Fruit fly (Drosophila melanogaster) whole organism, embryonic: ENCODE measurements around the gene D1.

Experiments
- BEAF-32 ChIP-seq: fragments of 200-800 bp; sonication (Bioruptor generic); optimal IDR thresholded peaks from 3 replicates; lab custom pipeline; 2017; ENCODE audit warnings: missing biosample characterization, missing genetic modification characterization, mild to moderate bottlenecking, moderate library complexity, missing genetic modification reagents
- CG10267 ChIP-seq: fragments of 200-800 bp; sonication (Bioruptor generic); optimal IDR thresholded peaks from 2 replicates; lab custom pipeline; 2018; ENCODE audit warnings: missing biosample characterization, mild to moderate bottlenecking, missing genetic modification characterization, moderate library complexity
- CG11093 ChIP-seq: fragments of 200-800 bp; sonication (Bioruptor generic); IDR thresholded peaks from 3 replicates; pipeline ENCODE4 v1.3.6; 2022; ENCODE audit warnings: missing biosample characterization, missing genetic modification characterization
- CG11723 ChIP-seq: fragments of 200-800 bp; sonication (Bioruptor generic); optimal IDR thresholded peaks from 2 replicates; lab custom pipeline; 2017; ENCODE audit warnings: missing biosample characterization, mild to moderate bottlenecking, missing genetic modification characterization
- CG12104 ChIP-seq: fragments of 200-800 bp; sonication (Bioruptor generic); optimal IDR thresholded peaks from 3 replicates; lab custom pipeline; 2016; ENCODE audit warnings: missing biosample characterization, missing genetic modification characterization
- CG13287 ChIP-seq: fragments of 200-800 bp; sonication (Bioruptor generic); IDR thresholded peaks from 2 replicates; pipeline ENCODE4 v1.3.6; 2022; ENCODE audit warnings: missing biosample characterization, missing genetic modification characterization; ENCODE audit not compliant: partially characterized antibody
- CG14667 ChIP-seq: fragments of 200-800 bp; sonication (Bioruptor generic); IDR thresholded peaks from 2 replicates; pipeline ENCODE4 v1.3.6; 2022; ENCODE audit warnings: missing biosample characterization, missing genetic modification characterization
- CG14860 ChIP-seq: fragments of 200-800 bp; sonication (Bioruptor generic); IDR thresholded peaks from 3 replicates; pipeline ENCODE4 v1.3.6; 2022; ENCODE audit warnings: missing biosample characterization, missing genetic modification characterization; ENCODE audit not compliant: partially characterized antibody
- CG17328 ChIP-seq: fragments of 200-800 bp; sonication (Bioruptor generic); IDR thresholded peaks from 2 replicates; pipeline ENCODE4 v1.3.6; 2022; ENCODE audit warnings: missing biosample characterization, missing genetic modification characterization
- CG18476 ChIP-seq: fragments of 200-800 bp; sonication (Bioruptor generic); optimal IDR thresholded peaks from 2 replicates; lab custom pipeline; 2016; ENCODE audit warnings: missing biosample characterization, mild to moderate bottlenecking, missing genetic modification characterization
- CG2116 ChIP-seq: fragments of 200-800 bp; sonication (Bioruptor generic); optimal IDR thresholded peaks from 3 replicates; lab custom pipeline; 2018; ENCODE audit warnings: missing biosample characterization, mild to moderate bottlenecking, missing genetic modification characterization
- CG30403 ChIP-seq: fragments of 200-800 bp; sonication (Bioruptor generic); optimal IDR thresholded peaks from 3 replicates; lab custom pipeline; 2016; ENCODE audit warnings: missing biosample characterization, missing genetic modification characterization
- CG4328 ChIP-seq: fragments of 200-800 bp; sonication (Bioruptor generic); optimal IDR thresholded peaks from 3 replicates; lab custom pipeline; 2017; ENCODE audit warnings: missing biosample characterization, missing genetic modification reagents, missing genetic modification characterization
- CG4730 ChIP-seq: fragments of 200-800 bp; sonication (Bioruptor generic); IDR thresholded peaks from 2 replicates; pipeline ENCODE4 v1.3.6; 2022; ENCODE audit warnings: missing biosample characterization, missing genetic modification characterization
- CG5953 ChIP-seq: fragments of 200-800 bp; sonication (Bioruptor generic); IDR thresholded peaks from 2 replicates; pipeline ENCODE4 v1.3.6; 2022; ENCODE audit warnings: missing biosample characterization, missing genetic modification characterization
- CG7963 ChIP-seq: fragments of 200-800 bp; sonication (Bioruptor generic); IDR thresholded peaks from 3 replicates; pipeline ENCODE4 v1.3.6; 2022; ENCODE audit warnings: missing biosample characterization, missing genetic modification characterization; ENCODE audit not compliant: partially characterized antibody
- CG8290 ChIP-seq, 3 experiments: fragments of 200-800 bp; sonication (Bioruptor generic); optimal IDR thresholded peaks; 2 replicates each; lab custom pipeline; 2016 to 2019; ENCODE audit warnings: missing biosample characterization in 3 of 3, missing genetic modification characterization in 3 of 3, mild to moderate bottlenecking in 2 of 3, moderate library complexity in 1 of 3
- CTCF ChIP-seq: fragments of 200-800 bp; sonication (Bioruptor generic); optimal IDR thresholded peaks from 2 replicates; lab custom pipeline; 2017; ENCODE audit warnings: missing biosample characterization, mild to moderate bottlenecking, missing genetic modification characterization, moderate library complexity
- Dfd ChIP-seq, 2 experiments: fragments of >200 bp; optimal IDR thresholded peaks; 2 replicates each; lab custom pipeline; 2017; ENCODE audit warnings: missing biosample characterization in 2 of 2, missing genetic modification characterization in 2 of 2
- Doc3 ChIP-seq: fragments of 200-800 bp; sonication (Bioruptor generic); IDR thresholded peaks from 3 replicates; pipeline ENCODE4 v1.3.6; 2022; ENCODE audit warnings: missing biosample characterization, missing genetic modification characterization; ENCODE audit not compliant: partially characterized antibody
- Dp ChIP-seq: fragments of 200-800 bp; sonication (Bioruptor generic); optimal IDR thresholded peaks from 2 replicates; lab custom pipeline; 2018; ENCODE audit warnings: missing biosample characterization, mild to moderate bottlenecking, missing genetic modification characterization, moderate library complexity
- Dref ChIP-seq: fragments of 200-800 bp; sonication (Bioruptor generic); IDR thresholded peaks from 2 replicates; pipeline ENCODE4 v1.3.6; 2022; ENCODE audit warnings: missing biosample characterization, missing genetic modification characterization
- Eip74EF ChIP-seq, 2 experiments: fragments of 200-800 bp in 1 of 2; fragments of >200 bp in 1 of 2; sonication (Bioruptor generic) in 1 of 2; optimal IDR thresholded peaks; 2 replicates each; lab custom pipeline; 2017 to 2019; ENCODE audit warnings: missing biosample characterization in 2 of 2, missing genetic modification characterization in 2 of 2, mild to moderate bottlenecking in 1 of 2, moderate library complexity in 1 of 2
- Elba2 ChIP-seq: fragments of 200-800 bp; sonication (Bioruptor generic); optimal IDR thresholded peaks from 3 replicates; lab custom pipeline; 2016; ENCODE audit warnings: missing biosample characterization, missing genetic modification characterization
- HmgZ ChIP-seq: fragments of 200-800 bp; sonication (Bioruptor generic); optimal IDR thresholded peaks from 2 replicates; lab custom pipeline; 2018; ENCODE audit warnings: missing biosample characterization, mild to moderate bottlenecking, missing genetic modification characterization
- MESR4 ChIP-seq: fragments of 200-800 bp; sonication (Bioruptor generic); optimal IDR thresholded peaks from 2 replicates; lab custom pipeline; 2018; ENCODE audit warnings: missing biosample characterization, mild to moderate bottlenecking, missing genetic modification characterization, moderate library complexity
- Med ChIP-seq: fragments of 200-800 bp; sonication (Bioruptor generic); peaks from one replicate; lab custom pipeline; 2016; ENCODE audit warnings: missing biosample characterization, missing genetic modification characterization, mild to moderate bottlenecking, inconsistent platforms, moderate library complexity
- Optix ChIP-seq: fragments of 200-800 bp; sonication (Bioruptor generic); IDR thresholded peaks from 3 replicates; pipeline ENCODE4 v1.3.6; 2022; ENCODE audit warnings: missing biosample characterization, missing genetic modification characterization
- Scr ChIP-seq: fragments of 200-800 bp; sonication (Bioruptor generic); IDR thresholded peaks from 2 replicates; pipeline ENCODE4 v1.3.6; 2022; ENCODE audit warnings: missing biosample characterization, missing genetic modification characterization; ENCODE audit not compliant: partially characterized antibody
- btn ChIP-seq: fragments of 200-800 bp; sonication (Bioruptor generic); optimal IDR thresholded peaks from 2 replicates; lab custom pipeline; 2016; ENCODE audit warnings: missing biosample characterization, missing genetic modification characterization
- chinmo ChIP-seq: fragments of 200-800 bp; sonication (Bioruptor generic); IDR thresholded peaks from 4 replicates; pipeline ENCODE4 v1.3.6; 2022; ENCODE audit warnings: missing biosample characterization, missing genetic modification characterization; ENCODE audit not compliant: partially characterized antibody
- chm ChIP-seq: fragments of 200-800 bp; sonication (Bioruptor generic); IDR thresholded peaks from 2 replicates; pipeline ENCODE4 v1.3.6; 2022; ENCODE audit warnings: missing biosample characterization, missing genetic modification characterization
- cwo ChIP-seq: fragments of 200-800 bp; sonication (Bioruptor generic); optimal IDR thresholded peaks from 3 replicates; lab custom pipeline; 2017; ENCODE audit warnings: missing biosample characterization, missing genetic modification characterization, mild to moderate bottlenecking, moderate library complexity, missing genetic modification reagents
- danr ChIP-seq: fragments of 200-800 bp; sonication (Bioruptor generic); IDR thresholded peaks from 2 replicates; pipeline ENCODE4 v1.3.6; 2022; ENCODE audit warnings: missing biosample characterization, missing genetic modification characterization
- dati ChIP-seq: fragments of 200-800 bp; sonication (Bioruptor generic); IDR thresholded peaks from 2 replicates; pipeline ENCODE4 v1.3.6; 2022; ENCODE audit warnings: missing biosample characterization, missing genetic modification characterization
- dmrt99B ChIP-seq: fragments of 200-800 bp; sonication (Bioruptor generic); optimal IDR thresholded peaks from 2 replicates; lab custom pipeline; 2018; ENCODE audit warnings: missing biosample characterization, mild to moderate bottlenecking, missing genetic modification characterization, moderate library complexity
- dpn ChIP-seq, 2 experiments: fragments of 200-800 bp; sonication (Bioruptor generic); optimal IDR thresholded peaks; 3 replicates each; lab custom pipeline; 2016; ENCODE audit warnings: missing biosample characterization in 2 of 2, missing genetic modification characterization in 2 of 2
- hkb ChIP-seq, 2 experiments: fragments of 200-800 bp in 1 of 2; fragments of >200 bp in 1 of 2; sonication (Bioruptor generic) in 1 of 2; IDR thresholded peaks in 1 of 2; optimal IDR thresholded peaks in 1 of 2; 2 replicates each; pipeline versions ENCODE4 v1.3.6 to Lab custom; 2017 to 2022; ENCODE audit warnings: missing biosample characterization in 1 of 2, missing genetic modification characterization in 1 of 2
- inv ChIP-seq: fragments of 200-800 bp; sonication (Bioruptor generic); IDR thresholded peaks from 2 replicates; pipeline ENCODE4 v1.3.6; 2022; ENCODE audit warnings: missing biosample characterization, missing genetic modification characterization; ENCODE audit not compliant: partially characterized antibody
- knrl ChIP-seq: fragments of 200-800 bp; sonication (Bioruptor generic); IDR thresholded peaks from 3 replicates; pipeline ENCODE4 v1.3.6; 2022; ENCODE audit warnings: missing biosample characterization, missing genetic modification characterization; ENCODE audit not compliant: partially characterized antibody
- lov ChIP-seq, 2 experiments: fragments of 200-800 bp in 1 of 2; fragments of >200 bp in 1 of 2; sonication (Bioruptor generic) in 1 of 2; IDR thresholded peaks in 1 of 2; optimal IDR thresholded peaks in 1 of 2; 2 replicates in 1 of 2; 3 replicates in 1 of 2; pipeline versions ENCODE4 v1.3.6 to Lab custom; 2017 to 2022; ENCODE audit warnings: missing biosample characterization in 1 of 2, missing genetic modification characterization in 1 of 2
- sens ChIP-seq: fragments of 200-800 bp; sonication (Bioruptor generic); peaks from one replicate; lab custom pipeline; 2016; ENCODE audit warnings: missing biosample characterization, missing genetic modification characterization
- slou ChIP-seq: fragments of 200-800 bp; sonication (Bioruptor generic); optimal IDR thresholded peaks from 3 replicates; lab custom pipeline; 2016; ENCODE audit warnings: missing biosample characterization, missing genetic modification characterization
- unc-4 ChIP-seq: fragments of 200-800 bp; sonication (Bioruptor generic); IDR thresholded peaks from 2 replicates; pipeline ENCODE4 v1.3.6; 2022; ENCODE audit warnings: missing biosample characterization, missing genetic modification characterization; ENCODE audit not compliant: partially characterized antibody
- vvl ChIP-seq: fragments of 200-800 bp; sonication (Bioruptor generic); IDR thresholded peaks from 2 replicates; pipeline ENCODE4 v1.3.6; 2022; ENCODE audit warnings: missing biosample characterization, missing genetic modification characterization
- zen2 ChIP-seq: fragments of 200-800 bp; sonication (Bioruptor generic); IDR thresholded peaks from 3 replicates; pipeline ENCODE4 v1.3.6; 2022; ENCODE audit warnings: missing biosample characterization, missing genetic modification characterization; ENCODE audit not compliant: partially characterized antibody

Gene D1

DNA sequence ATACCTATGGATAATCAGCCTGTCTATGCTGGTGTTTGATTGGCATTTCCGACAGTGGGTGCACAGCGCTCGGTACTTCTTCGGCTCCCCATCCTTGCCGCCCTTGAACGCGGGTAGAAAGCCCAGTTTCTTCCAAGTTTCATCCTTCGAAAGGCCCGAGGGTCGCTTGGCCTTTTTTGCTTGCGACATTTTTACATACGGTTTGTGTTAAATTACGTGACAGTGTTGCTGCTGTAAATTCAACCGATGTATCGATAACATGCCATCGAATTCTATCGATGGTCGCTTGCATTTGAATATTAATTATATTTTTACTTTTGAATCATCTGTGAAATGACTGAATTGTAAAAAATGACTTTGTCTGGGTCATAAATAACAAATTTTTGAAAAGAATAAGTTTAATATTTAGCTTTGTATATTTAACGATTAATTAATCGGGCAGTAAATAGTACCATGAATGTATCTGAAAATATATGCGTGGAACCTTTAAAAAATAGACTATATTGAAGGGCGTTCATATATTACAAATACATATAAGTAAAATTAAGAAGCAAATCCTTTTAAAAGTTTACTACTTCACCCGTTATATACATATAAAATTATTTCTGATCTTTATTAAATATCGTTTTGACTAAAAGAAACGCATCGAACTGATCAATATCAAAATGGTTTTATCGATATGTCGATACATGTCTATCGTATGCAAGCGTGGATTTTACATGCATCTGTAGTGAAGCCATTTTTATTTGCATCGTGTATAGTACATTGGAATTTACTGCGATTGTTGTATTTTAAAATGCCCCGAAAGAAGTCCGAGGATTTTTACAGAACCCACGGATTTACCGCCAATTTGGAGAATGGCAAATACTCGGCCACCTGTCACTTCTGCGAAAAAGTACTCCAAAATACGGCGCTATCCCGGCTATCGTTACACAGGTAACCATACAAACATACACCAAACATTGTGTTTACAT, 18.1 kb upstream of the D1 start, which contains the start of the genes Ibf2 and Ibf1:
Ibf2 (minus strand) TSS at position 250 of the 974 bp plus-strand sequence.
Ibf1 (plus strand) TSS at position 713 of the 974 bp plus-strand sequence.
- TF ChIP-seq lov (optimal IDR thresholded peaks at IDR 0.05; lab: Kevin White, UChicago): no peak
- TF ChIP-seq lov (GFP tag; IDR thresholded peaks at IDR 0.05; lab: Robert Waterston, UW): no peak
- TF ChIP-seq CG11723 (GFP tag; lab: Kevin White, UChicago): no peak
- peak; percentile 25 for TF ChIP-seq hkb (optimal IDR thresholded peaks at IDR 0.05; lab: Kevin White, UChicago)
- TF ChIP-seq hkb (GFP tag; IDR thresholded peaks at IDR 0.05; lab: Robert Waterston, UW): no peak
- peak; percentile 85 for TF ChIP-seq Scr (GFP tag; lab: Robert Waterston, UW)
- peak; percentile 84 for TF ChIP-seq Dref (GFP tag; lab: Robert Waterston, UW)
- TF ChIP-seq CG7963 (GFP tag; lab: Robert Waterston, UW): peak; percentile 84
- TF ChIP-seq knrl: peak; percentile 80
- TF ChIP-seq dati: no peak
- TF ChIP-seq inv (GFP tag; lab: Robert Waterston, UW): peak; percentile 76
- no peak for TF ChIP-seq slou (GFP tag; lab: Kevin White, UChicago)
- TF ChIP-seq chinmo (GFP tag; lab: Robert Waterston, UW): peak; percentile 61; the same call in 2 of the 4 replicates
- TF ChIP-seq dpn (GFP tag; optimal IDR thresholded peaks at IDR 0.05; lab: Kevin White, UChicago): no peak
- TF ChIP-seq Elba2 (GFP tag; lab: Kevin White, UChicago): no peak
- peak; percentile 63 for TF ChIP-seq CTCF (GFP tag; lab: Kevin White, UChicago)
- no peak for TF ChIP-seq Dfd (GFP tag; optimal IDR thresholded peaks at IDR 0.05; lab: Kevin White, UChicago)
- TF ChIP-seq CG11093 (GFP tag; lab: Robert Waterston, UW): no peak
- TF ChIP-seq unc-4 (GFP tag; lab: Robert Waterston, UW): peak; percentile 79
- TF ChIP-seq CG10267 (tag; lab: Kevin White, UChicago): peak; percentile 5
- TF ChIP-seq BEAF-32 (GFP tag; lab: Kevin White, UChicago): peak; percentile 81
- TF ChIP-seq Dp (GFP tag; lab: Kevin White, UChicago): peak; percentile 63
- TF ChIP-seq btn: no peak
- peak; percentile 35; the same call in 1 of the 2 replicates for TF ChIP-seq vvl (GFP tag; lab: Robert Waterston, UW)
- TF ChIP-seq CG30403 (GFP tag; lab: Kevin White, UChicago): no peak
- TF ChIP-seq zen2 (GFP tag; lab: Robert Waterston, UW): peak; percentile 45; the same call in 2 of the 3 replicates
- TF ChIP-seq CG2116 (GFP tag; lab: Kevin White, UChicago): peak; percentile 97
- peak; percentile 75 for TF ChIP-seq CG14860 (GFP tag; lab: Robert Waterston, UW)
- TF ChIP-seq sens (GFP tag; lab: Kevin White, UChicago): peak; percentile 56
- peak; percentile 16 for TF ChIP-seq HmgZ (tag; lab: Kevin White, UChicago)
- peak; percentile 77 for TF ChIP-seq CG13287 (GFP tag; lab: Robert Waterston, UW)
- TF ChIP-seq dmrt99B (tag; lab: Kevin White, UChicago): no peak
- no peak for TF ChIP-seq cwo
- no peak for TF ChIP-seq Eip74EF (GFP tag; optimal IDR thresholded peaks at IDR 0.05; lab: Kevin White, UChicago)
- no peak for TF ChIP-seq CG5953
- no peak for TF ChIP-seq CG17328 (GFP tag; lab: Robert Waterston, UW)
- peak; percentile 86 for TF ChIP-seq CG18476
- TF ChIP-seq chm (GFP tag; lab: Robert Waterston, UW): no peak
- no peak for TF ChIP-seq CG4730 (GFP tag; lab: Robert Waterston, UW)
- TF ChIP-seq CG14667: no peak
- peak; percentile 22 for TF ChIP-seq Med
- TF ChIP-seq Optix (GFP tag; lab: Robert Waterston, UW): no peak
- no peak for TF ChIP-seq danr
- TF ChIP-seq CG12104 (GFP tag; lab: Kevin White, UChicago): no peak
- TF ChIP-seq MESR4 (GFP tag; lab: Kevin White, UChicago): peak; percentile 59
- TF ChIP-seq CG4328: no peak
- TF ChIP-seq CG8290 (GFP tag; optimal IDR thresholded peaks at IDR 0.05; lab: Kevin White, UChicago): peak; percentile 90
- TF ChIP-seq CG8290 (tag; optimal IDR thresholded peaks at IDR 0.05; lab: Kevin White, UChicago): peak; percentile 66 to 86
- peak; percentile 72 for TF ChIP-seq Doc3 (GFP tag; lab: Robert Waterston, UW)
